Fruit fly (Drosophila melanogaster): Measurements from ENCODE around the gene Argk2.

The Argk2 gene

dm6 chr3L:9045318-9045717, 1.9 kb upstream of the Argk2 start (continued):
- TF ChIP-seq MBD-R2 (GFP tag; IDR thresholded peaks at IDR 0.05) = peak; percentile 19; the same call in 1 of the 2 replicates
- TF ChIP-seq CG7786 (GFP tag; optimal IDR thresholded peaks at IDR 0.05) = peak; percentile 55
- TF ChIP-seq Ada2b (GFP tag; IDR thresholded peaks at IDR 0.05) = peak; percentile 81
- TF ChIP-seq CG6765 (GFP tag; optimal IDR thresholded peaks at IDR 0.05) = peak; percentile 18
- peak; percentile 83 for TF ChIP-seq CG17829 (tag; optimal IDR thresholded peaks at IDR 0.05)
- peak; percentile 69 for TF ChIP-seq slbo (GFP tag; IDR thresholded peaks at IDR 0.05)
- TF ChIP-seq so (GFP tag; IDR thresholded peaks at IDR 0.05) = peak; percentile 61; the same call in 2 of the 3 replicates
- TF ChIP-seq Lhr (GFP tag; optimal IDR thresholded peaks at IDR 0.05) = no peak
- TF ChIP-seq Dll (GFP tag; IDR thresholded peaks at IDR 0.05; ENCODE audit: partially characterized antibody) = no peak
- no peak for TF ChIP-seq CG2875 (GFP tag; optimal IDR thresholded peaks at IDR 0.05)
- TF ChIP-seq CG11247 (GFP tag; IDR thresholded peaks at IDR 0.05) = peak; percentile 63
- TF ChIP-seq GATAe (GFP tag; conservative IDR thresholded peaks at IDR 0.05) = no peak
- TF ChIP-seq CG3163 (GFP tag; optimal IDR thresholded peaks at IDR 0.05) = peak; percentile 25
- peak; percentile 11 for TF ChIP-seq BtbVII (GFP tag; optimal IDR thresholded peaks at IDR 0.05)
- peak; percentile 38 for TF ChIP-seq CG15269 (tag; optimal IDR thresholded peaks at IDR 0.05)
- TF ChIP-seq Fer1 (GFP tag; optimal IDR thresholded peaks at IDR 0.05) = no peak
- TF ChIP-seq dmrt11E (tag; optimal IDR thresholded peaks at IDR 0.05) = peak; percentile 65
- no peak for TF ChIP-seq Trl (optimal IDR thresholded peaks at IDR 0.05)
- TF ChIP-seq Trl (GFP tag; optimal IDR thresholded peaks at IDR 0.05) = peak; percentile 54
- peak; percentile 80 for TF ChIP-seq Ptx1 (GFP tag; IDR thresholded peaks at IDR 0.05)
- peak; percentile 33 for TF ChIP-seq CoRest (tag; optimal IDR thresholded peaks at IDR 0.05)
- peak; percentile 18 for TF ChIP-seq her (GFP tag; optimal IDR thresholded peaks at IDR 0.05)
- peak; percentile 81 for TF ChIP-seq zen (tag; optimal IDR thresholded peaks at IDR 0.05)
- peak; percentile 64; the same call in 1 of the 3 replicates for TF ChIP-seq CG11456 (GFP tag; IDR thresholded peaks at IDR 0.05)
- no peak for TF ChIP-seq CG13123 (GFP tag; optimal IDR thresholded peaks at IDR 0.05)
- TF ChIP-seq CG32772 (GFP tag; IDR thresholded peaks at IDR 0.05) = peak; percentile 78
- TF ChIP-seq Atf3 (GFP tag; optimal IDR thresholded peaks at IDR 0.05) = peak; percentile 42
- TF ChIP-seq trem (tag; optimal IDR thresholded peaks at IDR 0.05) = peak; percentile 53
- TF ChIP-seq CG34422 (GFP tag; IDR thresholded peaks at IDR 0.05) = peak; percentile 57; the same call in 2 of the 3 replicates
- TF ChIP-seq Sry-δ (GFP tag; optimal IDR thresholded peaks at IDR 0.05) = peak; percentile 26
- TF ChIP-seq Med (GFP tag) = peak; percentile 95
- TF ChIP-seq Antp (GFP tag; optimal IDR thresholded peaks at IDR 0.05) = peak; percentile 63
- TF ChIP-seq CG8765 (GFP tag; IDR thresholded peaks at IDR 0.05) = peak; percentile 83
- TF ChIP-seq dimm (GFP tag; IDR thresholded peaks at IDR 0.05) = no peak
- no peak for TF ChIP-seq h (optimal IDR thresholded peaks at IDR 0.05)
- TF ChIP-seq CG18599 (GFP tag; optimal IDR thresholded peaks at IDR 0.05) = peak; percentile 75
- TF ChIP-seq bbx (GFP tag; IDR thresholded peaks at IDR 0.05; ENCODE audit: partially characterized antibody) = no peak
- TF ChIP-seq disco-r (GFP tag; optimal IDR thresholded peaks at IDR 0.05) = no peak
- TF ChIP-seq gsb (GFP tag; IDR thresholded peaks at IDR 0.05) = peak; percentile 59
- TF ChIP-seq sna (GFP tag; IDR thresholded peaks at IDR 0.05; ENCODE audit: partially characterized antibody) = no peak
- TF ChIP-seq CG1529 (GFP tag; optimal IDR thresholded peaks at IDR 0.05) = peak; percentile 14
- peak; percentile 63 for TF ChIP-seq sob (GFP tag; IDR thresholded peaks at IDR 0.05)
- TF ChIP-seq CG2129 (GFP tag; IDR thresholded peaks at IDR 0.05; ENCODE audit: partially characterized antibody) = no peak
- peak; percentile 15 for TF ChIP-seq NK7.1 (GFP tag; optimal IDR thresholded peaks at IDR 0.05)
- TF ChIP-seq fd102C (GFP tag; optimal IDR thresholded peaks at IDR 0.05) = no peak
- TF ChIP-seq HmgD (GFP tag; optimal IDR thresholded peaks at IDR 0.05) = no peak
- peak; percentile 59; the same call in 1 of the 2 replicates for TF ChIP-seq Awh (GFP tag; IDR thresholded peaks at IDR 0.05)
- TF ChIP-seq knrl (GFP tag; IDR thresholded peaks at IDR 0.05; ENCODE audit: partially characterized antibody) = no peak
- TF ChIP-seq ara (GFP tag; IDR thresholded peaks at IDR 0.05) = peak; percentile 61; the same call in 1 of the 2 replicates
- 0 out of 3 replicates have a peak, but pooled peaks have one; percentile 49 for TF ChIP-seq CG2889 (GFP tag; IDR thresholded peaks at IDR 0.05)
- TF ChIP-seq sima (GFP tag; optimal IDR thresholded peaks at IDR 0.05) = peak; percentile 44
- no peak for TF ChIP-seq pfk (GFP tag; optimal IDR thresholded peaks at IDR 0.05)
